Worm (Caenorhabditis elegans): Measurements from ENCODE around the gene T10B5.10.

Gene T10B5.10

DNA sequence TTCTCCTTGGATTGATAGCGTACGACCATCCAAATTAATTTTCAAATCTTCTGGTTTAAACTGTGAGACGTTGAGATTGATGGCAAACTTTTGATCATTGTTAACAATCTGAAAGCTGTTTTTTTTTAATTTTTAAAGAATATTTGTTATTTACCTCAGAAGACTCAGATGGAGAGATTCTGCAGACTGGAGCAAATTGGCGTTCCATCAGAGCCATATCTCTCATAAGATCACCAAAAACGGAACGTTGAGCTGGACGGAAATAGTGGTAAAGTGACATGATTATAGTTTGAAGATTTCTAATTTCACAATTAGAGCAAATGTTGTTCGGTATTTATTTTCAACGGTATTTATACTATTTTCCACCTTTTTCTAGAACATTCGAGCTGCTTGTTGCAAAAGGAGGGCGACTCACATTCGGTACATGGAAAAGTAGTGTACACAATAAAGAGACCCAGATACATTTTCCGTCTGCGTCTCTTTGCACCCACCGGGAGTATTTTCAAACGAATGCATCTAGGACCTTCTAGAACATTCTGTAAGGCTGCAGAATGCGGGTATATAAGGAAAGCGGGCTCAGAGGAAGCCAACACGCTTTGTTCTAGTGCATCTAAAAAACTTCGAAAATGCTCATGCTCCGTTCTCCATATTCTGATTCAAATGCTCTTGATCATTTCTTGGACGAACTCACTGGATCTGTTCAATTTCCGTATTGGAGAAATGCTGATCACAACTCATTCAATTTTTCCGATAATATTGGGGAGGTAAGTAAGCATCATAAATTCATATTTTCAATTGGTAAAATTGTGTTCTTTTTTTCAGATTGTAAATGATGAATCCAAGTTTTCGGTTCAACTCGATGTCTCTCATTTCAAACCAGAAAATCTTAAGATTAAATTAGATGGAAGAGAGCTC, 51.2 kb downstream of the T10B5.10 start, which contains the start of the genes hsp-16.2 and hsp-16.41:
Gene hsp-16.2 (minus strand): TSS at position 313 of the 915 bp plus-strand sequence.
Gene hsp-16.41 (plus strand): TSS at position 534 of the 915 bp plus-strand sequence.
- TF ChIP-seq tab-1 (GFP tag; IDR thresholded peaks at IDR 0.05) (no peak), klf-2 (GFP tag; conservative IDR thresholded peaks at IDR 0.05) (no peak), ztf-23 (GFP tag; IDR thresholded peaks at IDR 0.05) (0 out of 2 replicates have a peak, but pooled peaks have one; percentile 26), med-1 (GFP tag; optimal IDR thresholded peaks at IDR 0.05; ENCODE audit: insufficient read depth) (no peak)

DNA sequence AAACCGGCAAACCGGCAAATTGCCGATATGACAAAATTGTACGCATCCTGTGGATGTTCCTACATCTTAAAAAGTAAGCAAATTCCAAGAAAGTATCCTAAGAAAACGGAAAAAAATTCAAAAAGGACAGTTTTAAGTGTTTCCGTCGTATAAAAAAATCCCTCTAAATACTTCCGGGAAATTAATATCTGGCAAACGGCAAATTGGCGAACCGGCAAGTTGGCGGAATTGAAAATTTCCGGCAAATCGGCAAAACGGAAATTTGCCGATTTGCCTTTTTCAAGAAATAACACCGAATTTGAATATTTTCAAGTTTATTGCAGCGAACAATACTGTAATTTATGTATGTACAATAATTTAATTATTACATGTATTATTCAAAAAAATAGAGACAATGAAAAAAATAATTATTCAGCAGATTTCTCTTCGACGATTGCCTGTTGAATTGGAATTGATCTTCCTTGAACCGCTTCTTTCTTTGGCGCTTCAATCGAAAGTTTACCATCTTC, 52.0 kb downstream of the T10B5.10 start:
- TF ChIP-seq ztf-23 (GFP tag; IDR thresholded peaks at IDR 0.05) (no peak), cog-1 (tag; optimal IDR thresholded peaks at IDR 0.05) (no peak), ztf-29 (GFP tag; IDR thresholded peaks at IDR 0.05) (no peak), tab-1 (GFP tag; IDR thresholded peaks at IDR 0.05) (no peak), ref-1 (GFP tag; conservative IDR thresholded peaks at IDR 0.05) (no peak), flt-1 (GFP tag; IDR thresholded peaks at IDR 0.05) (no peak), T22C8.4 (GFP tag; IDR thresholded peaks at IDR 0.05) (no peak), klf-2 (GFP tag; conservative IDR thresholded peaks at IDR 0.05) (no peak), med-1 (GFP tag; optimal IDR thresholded peaks at IDR 0.05; ENCODE audit: insufficient read depth) (no peak)

- TF ChIP-seq T22C8.4 (GFP tag; IDR thresholded peaks at IDR 0.05) (no peak), cog-1 (tag; optimal IDR thresholded peaks at IDR 0.05) (no peak), ztf-23 (GFP tag; IDR thresholded peaks at IDR 0.05) (no peak), ref-1 (GFP tag; conservative IDR thresholded peaks at IDR 0.05) (no peak), flt-1 (GFP tag; IDR thresholded peaks at IDR 0.05) (no peak), klf-2 (GFP tag; conservative IDR thresholded peaks at IDR 0.05) (no peak), ztf-29 (GFP tag; IDR thresholded peaks at IDR 0.05) (no peak), med-1 (GFP tag; optimal IDR thresholded peaks at IDR 0.05; ENCODE audit: insufficient read depth) (no peak), tab-1 (GFP tag; IDR thresholded peaks at IDR 0.05) (no peak)
Observed at ce11 chrV:1803043-1803442, 53.0 kb downstream of the T10B5.10 start, which contains the start of gene srt-41. Gene srt-41, minus strand, starts transcription at chrV:1803143.

All from whole organism, midembryonic.